Fruit fly (Drosophila melanogaster): ENCODE data around the gene CG13813.
A peak's percentile ranks its signal among the peaks of the same experiment; 100 is the strongest.

The CG13813 gene

DNA sequence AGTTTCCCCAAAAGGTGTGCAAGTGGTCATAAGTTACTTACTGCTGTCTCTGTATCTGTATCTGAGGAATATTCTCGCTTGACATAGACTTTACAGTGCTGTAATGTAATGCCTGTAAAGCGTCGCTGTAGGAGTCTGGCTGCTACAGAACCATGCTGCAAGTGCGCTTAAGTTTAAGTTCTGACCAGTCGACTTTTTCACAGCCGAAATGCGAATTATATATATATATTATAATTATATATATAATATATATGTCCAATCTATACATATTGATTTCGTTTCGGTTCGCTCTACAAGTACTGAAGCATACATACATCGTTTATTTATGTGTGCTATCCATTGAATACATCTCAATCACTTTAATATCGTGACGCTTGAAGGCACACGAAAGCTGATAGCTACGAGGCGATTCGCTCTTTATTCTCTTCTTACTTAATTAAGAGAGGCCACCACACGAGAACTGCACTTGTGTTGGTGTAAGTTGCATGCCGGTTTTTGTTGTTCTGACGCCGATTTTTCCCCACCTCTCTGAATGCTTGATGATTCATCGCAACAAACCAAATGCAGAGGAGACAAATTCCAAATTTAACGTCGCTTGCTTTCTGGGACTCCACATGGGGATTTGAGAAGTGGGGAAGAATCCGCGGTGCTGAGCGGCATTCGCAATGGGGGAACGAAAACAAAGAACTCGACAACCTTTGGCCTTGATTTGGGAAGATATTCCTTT, 45.0 kb upstream of the CG13813 start (continued):
- TF ChIP-seq Sox100B (GFP tag; optimal IDR thresholded peaks at IDR 0.05): peak; percentile 33
- TF ChIP-seq CG10267 (tag; optimal IDR thresholded peaks at IDR 0.05): no peak
- TF ChIP-seq Mrtf (GFP tag; IDR thresholded peaks at IDR 0.05): no peak
- TF ChIP-seq CG18011 (GFP tag; optimal IDR thresholded peaks at IDR 0.05): peak; percentile 99
- TF ChIP-seq Adf1 (GFP tag; IDR thresholded peaks at IDR 0.05): no peak
- no peak for TF ChIP-seq hb (GFP tag; IDR thresholded peaks at IDR 0.05; ENCODE audit: partially characterized antibody)
- no peak for TF ChIP-seq btn (GFP tag; optimal IDR thresholded peaks at IDR 0.05)
- no peak for TF ChIP-seq pan (optimal IDR thresholded peaks at IDR 0.05)
- no peak for TF ChIP-seq pan (GFP tag; optimal IDR thresholded peaks at IDR 0.05 in 1 of 2, IDR thresholded peaks at IDR 0.05 in 1 of 2)
- TF ChIP-seq sug (tag; optimal IDR thresholded peaks at IDR 0.05): peak; percentile 56
- TF ChIP-seq CG11456 (GFP tag; IDR thresholded peaks at IDR 0.05): no peak
- no peak for TF ChIP-seq CG4282 (GFP tag; optimal IDR thresholded peaks at IDR 0.05)
- no peak for TF ChIP-seq cwo (GFP tag; optimal IDR thresholded peaks at IDR 0.05)
- no peak for TF ChIP-seq CG16863 (GFP tag; optimal IDR thresholded peaks at IDR 0.05)
- no peak for TF ChIP-seq exex (tag; optimal IDR thresholded peaks at IDR 0.05)
- TF ChIP-seq Chrac-16 (GFP tag; optimal IDR thresholded peaks at IDR 0.05): no peak
- no peak for TF ChIP-seq CG6175 (GFP tag; IDR thresholded peaks at IDR 0.05)
- TF ChIP-seq corto (GFP tag; optimal IDR thresholded peaks at IDR 0.05): no peak
- no peak for TF ChIP-seq gro (GFP tag; optimal IDR thresholded peaks at IDR 0.05)
- peak; percentile 37 for TF ChIP-seq CG13775 (GFP tag; optimal IDR thresholded peaks at IDR 0.05)
- peak; percentile 65 for TF ChIP-seq CoRest (tag; optimal IDR thresholded peaks at IDR 0.05)
- no peak for TF ChIP-seq CG7786 (GFP tag; optimal IDR thresholded peaks at IDR 0.05)
- no peak for TF ChIP-seq CG15073 (GFP tag; optimal IDR thresholded peaks at IDR 0.05)
- TF ChIP-seq CG4404 (GFP tag; IDR thresholded peaks at IDR 0.05): no peak
- peak; percentile 31; the same call in 1 of the 3 replicates for TF ChIP-seq CG2199 (GFP tag; IDR thresholded peaks at IDR 0.05)
- no peak for TF ChIP-seq ase (GFP tag; IDR thresholded peaks at IDR 0.05)
- TF ChIP-seq Trl (optimal IDR thresholded peaks at IDR 0.05): peak; percentile 66 to 84
- TF ChIP-seq Trl (GFP tag; optimal IDR thresholded peaks at IDR 0.05): no peak
- no peak for TF ChIP-seq bigmax (GFP tag; optimal IDR thresholded peaks at IDR 0.05)
- TF ChIP-seq Jarid2 (GFP tag; optimal IDR thresholded peaks at IDR 0.05): peak; percentile 17
- TF ChIP-seq Dek (tag; optimal IDR thresholded peaks at IDR 0.05): peak; percentile 37
- no peak for TF ChIP-seq Asciz (GFP tag; optimal IDR thresholded peaks at IDR 0.05)
- peak; percentile 2 for TF ChIP-seq CG18262 (tag; optimal IDR thresholded peaks at IDR 0.05)
- TF ChIP-seq CG6683 (GFP tag; optimal IDR thresholded peaks at IDR 0.05): no peak
- peak; percentile 61 for TF ChIP-seq Med (GFP tag)
- peak; percentile 60 for TF ChIP-seq nom (GFP tag; optimal IDR thresholded peaks at IDR 0.05)
- no peak for TF ChIP-seq row (GFP tag; IDR thresholded peaks at IDR 0.05)
- TF ChIP-seq tna (GFP tag; IDR thresholded peaks at IDR 0.05; ENCODE audit: partially characterized antibody): no peak
- no peak for TF ChIP-seq CG1529 (GFP tag; optimal IDR thresholded peaks at IDR 0.05)
- peak in 2 of 3 experiments; percentile 7 to 19 for TF ChIP-seq lola (GFP tag; optimal IDR thresholded peaks at IDR 0.05)
- TF ChIP-seq oc (tag; optimal IDR thresholded peaks at IDR 0.05): no peak
- TF ChIP-seq shn (GFP tag; optimal IDR thresholded peaks at IDR 0.05): no peak
- 0 out of 2 replicates have a peak, but pooled peaks have one; percentile 26 for TF ChIP-seq CG31441 (GFP tag; IDR thresholded peaks at IDR 0.05)
- TF ChIP-seq pum (GFP tag; optimal IDR thresholded peaks at IDR 0.05): no peak
- no peak for TF ChIP-seq ap (GFP tag; IDR thresholded peaks at IDR 0.05)
- TF ChIP-seq CG9215 (GFP tag; IDR thresholded peaks at IDR 0.05): no peak
- TF ChIP-seq Six4 (GFP tag; optimal IDR thresholded peaks at IDR 0.05): no peak
- no peak for TF ChIP-seq CG4617 (GFP tag; optimal IDR thresholded peaks at IDR 0.05; ENCODE audit: borderline replicate concordance)
- TF ChIP-seq eyg (GFP tag; optimal IDR thresholded peaks at IDR 0.05): no peak
- TF ChIP-seq ems (GFP tag; optimal IDR thresholded peaks at IDR 0.05): no peak
